Worm (Caenorhabditis elegans) whole organism, L2 larva: ENCODE data around the gene hpo-31.
A peak's percentile ranks its signal among the peaks of the same experiment; 100 is the strongest.

Experiments used
- C34F6.9 ChIP-seq: fragments of 150-350 bp; optimal IDR thresholded peaks from 2 replicates; lab custom pipeline; 2014; ENCODE audit warnings: missing biosample characterization, missing genetic modification characterization
- F13H6.1 ChIP-seq: sonication (generic microtip); optimal IDR thresholded peaks from 2 replicates; lab custom pipeline; 2016; ENCODE audit warnings: missing genetic modification characterization, missing compliant biosample characterization
- R02D3.7 ChIP-seq: fragments of 150-350 bp; optimal IDR thresholded peaks from 2 replicates; lab custom pipeline; 2014; ENCODE audit warnings: missing biosample characterization, missing genetic modification characterization
- Y55F3AM.14 ChIP-seq: fragments of 200-800 bp; sonication (Bioruptor generic); optimal IDR thresholded peaks from 2 replicates; lab custom pipeline; 2018; ENCODE audit warnings: mild to moderate bottlenecking, missing genetic modification characterization, missing compliant biosample characterization
- ZK546.5 ChIP-seq: sonication (generic microtip); optimal IDR thresholded peaks from 2 replicates; lab custom pipeline; 2017; ENCODE audit warnings: missing biosample characterization, missing genetic modification characterization
- alr-1 ChIP-seq: fragments of 150-350 bp; optimal IDR thresholded peaks from 2 replicates; lab custom pipeline; 2014; ENCODE audit warnings: missing biosample characterization, missing genetic modification characterization
- aly-2 ChIP-seq: fragments of 150-350 bp; optimal IDR thresholded peaks from 2 replicates; lab custom pipeline; 2014; ENCODE audit warnings: missing biosample characterization, missing genetic modification characterization
- ama-1 ChIP-seq: fragments of 150-350 bp; optimal IDR thresholded peaks from 2 replicates; lab custom pipeline; 2018; ENCODE audit warnings: inconsistent platforms
- ceh-16 ChIP-seq: fragments of 150-350 bp; optimal IDR thresholded peaks from 2 replicates; lab custom pipeline; 2014; ENCODE audit warnings: missing biosample characterization, missing genetic modification characterization
- ceh-82 ChIP-seq: fragments of 150-350 bp; optimal IDR thresholded peaks from 2 replicates; lab custom pipeline; 2014; ENCODE audit warnings: missing biosample characterization, missing genetic modification characterization
- crh-2 ChIP-seq: sonication (generic microtip); optimal IDR thresholded peaks from 2 replicates; lab custom pipeline; 2017; ENCODE audit warnings: missing biosample characterization, missing genetic modification characterization
- dmd-4 ChIP-seq: sonication (generic microtip); optimal IDR thresholded peaks from 2 replicates; lab custom pipeline; 2017; ENCODE audit warnings: missing biosample characterization, missing genetic modification characterization
- elt-1 ChIP-seq: fragments of 150-350 bp; optimal IDR thresholded peaks from 2 replicates; lab custom pipeline; 2014; ENCODE audit warnings: missing biosample characterization, missing genetic modification characterization
- elt-3 ChIP-seq: sonication (generic microtip); optimal IDR thresholded peaks from 2 replicates; lab custom pipeline; 2017; ENCODE audit warnings: missing biosample characterization, missing genetic modification characterization
- fos-1 ChIP-seq: fragments of 150-350 bp; optimal IDR thresholded peaks from 2 replicates; lab custom pipeline; 2014; ENCODE audit warnings: missing biosample characterization, missing genetic modification characterization
- gmeb-1 ChIP-seq: fragments of 150-350 bp; optimal IDR thresholded peaks from 2 replicates; lab custom pipeline; 2014; ENCODE audit warnings: missing biosample characterization, missing genetic modification characterization
- lin-11 ChIP-seq: fragments of 150-350 bp; sonication (generic microtip); optimal IDR thresholded peaks from 2 replicates; lab custom pipeline; 2014; ENCODE audit warnings: missing biosample characterization, missing genetic modification characterization, inconsistent platforms, mixed read lengths
- lin-39 ChIP-seq: fragments of 150-350 bp; optimal IDR thresholded peaks from 2 replicates; lab custom pipeline; 2014; ENCODE audit warnings: missing biosample characterization, missing genetic modification reagents, missing genetic modification characterization
- lsy-2 ChIP-seq, 2 experiments: fragments of 150-350 bp in 1 of 2; sonication (generic microtip) in 1 of 2; optimal IDR thresholded peaks; 2 replicates each; lab custom pipeline; 2014 to 2017; ENCODE audit warnings: missing biosample characterization in 2 of 2, missing genetic modification characterization in 2 of 2
- mab-5 ChIP-seq: fragments of 150-350 bp; optimal IDR thresholded peaks from 2 replicates; lab custom pipeline; 2014; ENCODE audit warnings: missing biosample characterization, missing genetic modification characterization
- mbf-1 ChIP-seq: sonication (generic microtip); optimal IDR thresholded peaks from 2 replicates; lab custom pipeline; 2017; ENCODE audit warnings: missing biosample characterization, missing genetic modification characterization
- mdl-1 ChIP-seq, 2 experiments: fragments of 150-350 bp in 1 of 2; sonication (generic microtip) in 1 of 2; optimal IDR thresholded peaks; 2 replicates each; lab custom pipeline; 2017; ENCODE audit warnings: missing biosample characterization in 2 of 2, missing genetic modification characterization in 2 of 2
- nhr-11 ChIP-seq: fragments of 150-350 bp; optimal IDR thresholded peaks from 2 replicates; lab custom pipeline; 2014; ENCODE audit warnings: missing biosample characterization, missing genetic modification characterization
- nhr-12 ChIP-seq: fragments of 150-350 bp; optimal IDR thresholded peaks from 2 replicates; lab custom pipeline; 2014; ENCODE audit warnings: missing biosample characterization, missing genetic modification characterization
- nhr-129 ChIP-seq: fragments of 150-350 bp; optimal IDR thresholded peaks from 2 replicates; lab custom pipeline; 2014; ENCODE audit warnings: missing biosample characterization, missing genetic modification characterization
- nhr-23 ChIP-seq: fragments of 150-350 bp; optimal IDR thresholded peaks from 2 replicates; lab custom pipeline; 2014; ENCODE audit warnings: missing biosample characterization, missing genetic modification reagents, missing genetic modification characterization
- nhr-25 ChIP-seq: fragments of 150-350 bp; sonication (generic microtip); optimal IDR thresholded peaks from 3 replicates; lab custom pipeline; 2014; ENCODE audit warnings: missing biosample characterization, missing genetic modification characterization
- nhr-6 ChIP-seq: fragments of 150-350 bp; optimal IDR thresholded peaks from 2 replicates; lab custom pipeline; 2014; ENCODE audit warnings: missing biosample characterization, missing genetic modification characterization
- nhr-77 ChIP-seq: fragments of 150-350 bp; optimal IDR thresholded peaks from 2 replicates; lab custom pipeline; 2014; ENCODE audit warnings: missing biosample characterization, missing genetic modification characterization
- sem-4 ChIP-seq: fragments of 150-350 bp; optimal IDR thresholded peaks from 2 replicates; lab custom pipeline; 2014; ENCODE audit warnings: missing biosample characterization, missing genetic modification reagents, missing genetic modification characterization
- skn-1 ChIP-seq: sonication (generic microtip); optimal IDR thresholded peaks from 2 replicates; lab custom pipeline; 2017; ENCODE audit warnings: missing biosample characterization, missing genetic modification characterization
- sma-3 ChIP-seq: sonication (generic microtip); optimal IDR thresholded peaks from 2 replicates; lab custom pipeline; 2016; ENCODE audit warnings: missing genetic modification reagents, missing genetic modification characterization, missing compliant biosample characterization
- unc-62 ChIP-seq: fragments of 150-350 bp; optimal IDR thresholded peaks from 2 replicates; lab custom pipeline; 2014; ENCODE audit warnings: missing biosample characterization, missing genetic modification reagents, missing genetic modification characterization
- ztf-1 ChIP-seq: fragments of 200-800 bp; sonication (Bioruptor generic); conservative IDR thresholded peaks from 2 replicates; pipeline ENCODE4 v1.3.6; 2022; ENCODE audit warnings: missing genetic modification characterization, missing compliant biosample characterization
- ztf-4 ChIP-seq: fragments of 150-350 bp; optimal IDR thresholded peaks from 2 replicates; lab custom pipeline; 2014; ENCODE audit warnings: missing biosample characterization, missing genetic modification characterization

The hpo-31 gene

DNA sequence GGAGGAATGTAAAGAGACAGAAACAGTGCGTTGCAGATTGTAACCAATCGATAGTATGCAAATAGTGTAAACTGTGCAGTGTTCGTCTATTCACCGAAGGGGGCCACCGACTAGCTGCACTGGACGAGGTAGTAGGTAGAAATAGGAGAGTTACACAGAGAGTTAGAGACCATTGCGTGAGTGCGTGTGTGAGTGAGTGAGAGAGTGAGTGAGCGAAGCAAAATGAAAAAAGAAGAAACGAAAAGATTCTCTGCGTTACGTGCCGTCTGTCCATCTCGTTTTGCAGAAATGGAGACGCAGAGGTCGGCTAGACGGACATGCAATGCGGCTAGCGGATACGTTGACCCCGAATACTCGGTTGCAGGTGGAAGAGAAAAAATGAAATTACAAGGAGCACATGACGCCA, 14.4 kb upstream of the hpo-31 start (continued):
- TF ChIP-seq lin-39 (tag; lab: Kevin White, UChicago): no peak
- no peak for TF ChIP-seq unc-62
- TF ChIP-seq ZK546.5: no peak
- peak; percentile 6 for TF ChIP-seq Y55F3AM.14 (GFP tag; lab: Kevin White, UChicago)
- TF ChIP-seq nhr-6 (tag; lab: Kevin White, UChicago): no peak
- no peak for TF ChIP-seq skn-1
- TF ChIP-seq sem-4 (tag; lab: Kevin White, UChicago): peak; percentile 6
- no peak for TF ChIP-seq dmd-4 (tag; lab: Kevin White, UChicago)

DNA sequence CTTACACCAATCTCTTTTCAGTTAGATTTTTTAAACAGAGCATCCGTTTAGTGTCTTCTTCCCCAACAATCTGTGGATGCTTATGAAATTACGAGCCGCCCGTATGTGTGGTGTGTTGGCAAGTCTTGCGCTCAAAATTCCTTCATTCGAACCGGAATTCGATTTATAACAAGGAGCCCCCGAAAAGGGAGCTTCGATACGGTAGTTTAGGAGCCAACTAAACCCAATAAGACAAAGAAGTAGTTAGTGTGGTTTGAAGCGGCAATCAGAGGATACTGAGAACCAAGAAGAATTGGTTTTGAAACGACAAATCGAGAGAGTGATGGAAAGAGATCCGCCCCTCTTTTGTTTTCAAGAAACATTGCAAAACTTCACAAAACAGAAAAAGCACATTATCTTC, 10.5 kb upstream of the hpo-31 start:
- TF ChIP-seq nhr-129 (tag; lab: Kevin White, UChicago) (no peak), mdl-1 (tag; optimal IDR thresholded peaks at IDR 0.05; lab: Kevin White, UChicago) (no peak), mab-5 (tag; lab: Kevin White, UChicago) (no peak), nhr-6 (tag; lab: Kevin White, UChicago) (no peak), gmeb-1 (tag; lab: Kevin White, UChicago) (no peak), C34F6.9 (tag; lab: Kevin White, UChicago) (no peak), fos-1 (tag; lab: Kevin White, UChicago) (no peak), lin-11 (tag; lab: Kevin White, UChicago) (no peak)
- TF ChIP-seq, all 48 proteins: peak for 0

DNA sequence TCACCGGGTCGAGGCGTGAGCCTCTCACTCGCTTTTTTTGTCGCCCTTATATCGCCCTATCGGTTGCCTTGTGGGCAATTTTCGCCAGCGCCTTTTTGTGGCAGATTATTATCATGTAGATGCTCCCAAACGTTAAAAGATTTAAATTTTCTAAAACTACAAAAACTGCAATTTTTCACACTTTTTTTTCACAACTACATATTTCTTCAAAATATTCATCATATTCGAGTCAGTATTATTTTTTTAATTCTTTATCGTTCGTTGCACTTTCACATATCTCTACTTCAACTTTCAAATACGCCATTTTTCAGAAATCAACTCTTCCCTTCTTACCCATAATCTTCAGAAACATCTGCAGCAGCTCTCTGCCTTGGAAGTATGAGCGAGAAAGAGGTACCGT, 9.9 kb upstream of the hpo-31 start, which contains the start of gene ceh-24:
Gene ceh-24, plus strand, starts transcription at position 301 of the 400 bp plus-strand sequence.
- TF ChIP-seq nhr-12 (tag; lab: Kevin White, UChicago) (no peak), R02D3.7 (tag; lab: Kevin White, UChicago) (no peak), ama-1 (no peak), C34F6.9 (tag; lab: Kevin White, UChicago) (no peak), alr-1 (no peak), nhr-11 (tag; lab: Kevin White, UChicago) (no peak), F13H6.1 (tag; lab: Kevin White, UChicago) (no peak), sma-3 (no peak), ceh-82 (tag; lab: Kevin White, UChicago) (no peak), ceh-16 (tag; lab: Kevin White, UChicago) (no peak), lin-39 (tag; lab: Kevin White, UChicago) (no peak), unc-62 (no peak), aly-2 (tag; lab: Kevin White, UChicago) (no peak), elt-1 (tag; lab: Kevin White, UChicago) (no peak)

DNA sequence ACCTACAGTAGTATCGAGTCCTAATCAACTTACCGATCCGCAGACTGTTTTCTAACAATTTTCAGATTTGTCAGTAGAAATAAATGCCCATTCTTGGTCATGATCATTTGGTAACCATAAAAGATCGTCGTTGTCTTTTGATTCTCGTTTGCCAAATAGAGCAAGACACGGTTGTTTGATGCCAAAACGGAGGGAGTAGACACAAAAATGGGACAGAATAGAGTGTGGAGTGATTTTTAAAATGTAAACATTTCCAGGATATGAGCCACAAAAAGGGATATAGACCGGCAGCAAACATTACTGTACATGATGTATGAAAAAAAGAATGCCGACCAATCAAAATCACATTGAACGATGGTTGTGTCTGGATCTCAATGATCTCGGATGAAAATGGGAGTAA, 6.0 kb upstream of the hpo-31 start, which contains the start of gene F55B12.2:
Gene F55B12.2, minus strand, starts transcription at position 101 of the 400 bp plus-strand sequence.
- no peak for TF ChIP-seq crh-2 (tag; lab: Kevin White, UChicago)
- TF ChIP-seq nhr-25 (tag; lab: Kevin White, UChicago): no peak
- no peak for TF ChIP-seq unc-62
- TF ChIP-seq aly-2 (tag; lab: Kevin White, UChicago): no peak
- TF ChIP-seq mbf-1 (tag; lab: Kevin White, UChicago): no peak
- TF ChIP-seq lin-11 (tag; lab: Kevin White, UChicago): no peak
- no peak for TF ChIP-seq lin-39 (tag; lab: Kevin White, UChicago)
- no peak for TF ChIP-seq elt-3 (tag; lab: Kevin White, UChicago)
- no peak for TF ChIP-seq mdl-1 (tag; optimal IDR thresholded peaks at IDR 0.05; lab: Kevin White, UChicago)
- TF ChIP-seq sma-3: no peak
- no peak for TF ChIP-seq C34F6.9 (tag; lab: Kevin White, UChicago)
- TF ChIP-seq lsy-2 (tag; optimal IDR thresholded peaks at IDR 0.05; lab: Kevin White, UChicago): no peak
- TF ChIP-seq R02D3.7 (tag; lab: Kevin White, UChicago): no peak
- TF ChIP-seq nhr-77: no peak
- no peak for TF ChIP-seq sem-4 (tag; lab: Kevin White, UChicago)
- no peak for TF ChIP-seq ztf-1 (GFP tag; lab: Robert Waterston, UW)
- no peak for TF ChIP-seq ztf-4 (tag; lab: Kevin White, UChicago)
- TF ChIP-seq nhr-23: no peak
- TF ChIP-seq Y55F3AM.14 (GFP tag; lab: Kevin White, UChicago): no peak
- TF ChIP-seq ceh-16 (tag; lab: Kevin White, UChicago): no peak
